Worm (Caenorhabditis elegans): ENCODE data around the gene pgm-3.

DNA sequence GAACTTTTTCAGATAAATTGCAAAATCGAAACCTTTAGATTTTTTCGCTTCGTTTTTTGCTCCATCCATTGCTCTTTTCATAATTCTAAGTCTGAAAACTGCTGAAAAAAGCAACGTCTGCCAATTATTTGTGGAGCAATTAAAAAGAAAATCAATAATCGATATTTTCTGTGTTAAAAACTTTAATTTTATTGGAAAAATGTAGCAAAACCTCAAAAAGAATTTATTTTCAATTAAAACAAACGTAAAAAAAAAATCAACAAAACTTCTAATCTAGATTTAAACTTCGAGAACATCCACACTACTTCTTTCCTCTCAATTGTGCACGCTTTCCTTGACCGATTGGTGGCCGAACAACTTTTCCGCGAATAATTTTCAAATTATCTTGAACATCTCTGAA, 13.8 kb downstream of the pgm-3 start, which contains the start of gene F21D5.5:
- TF ChIP-seq unc-39 (tag; optimal IDR thresholded peaks at IDR 0.05) (no peak), blmp-1 (tag; optimal IDR thresholded peaks at IDR 0.05) (no peak), nhr-237 (tag; optimal IDR thresholded peaks at IDR 0.05) (no peak), nhr-12 (tag; optimal IDR thresholded peaks at IDR 0.05) (no peak), mls-2 (tag; optimal IDR thresholded peaks at IDR 0.05) (no peak)
